Worm (Caenorhabditis elegans) whole organism, young adult: Measurements from ENCODE around the gene F29G9.1.

ENCODE experiments used
- F49E8.2 ChIP-seq: sonication (generic microtip); optimal IDR thresholded peaks from 3 replicates; lab custom pipeline; 2017; ENCODE audit warnings: missing genetic modification characterization, mild to moderate bottlenecking, missing compliant biosample characterization, antibody characterized with exemption, moderate library complexity; ENCODE audit not compliant: insufficient read depth
- Y67H2A.10 ChIP-seq: fragments of 200-800 bp; sonication (Bioruptor generic); conservative IDR thresholded peaks from 2 replicates; pipeline ENCODE4 v1.3.6; 2022; ENCODE audit warnings: missing genetic modification reagents, missing genetic modification characterization, missing compliant biosample characterization
- ama-1 ChIP-seq, 3 experiments: fragments of 150-350 bp in 1 of 3; sonication (generic microtip) in 2 of 3; optimal IDR thresholded peaks; 2 replicates each; lab custom pipeline; 2014 to 2018; ENCODE audit warnings: missing biosample characterization in 2 of 3, missing genetic modification characterization in 2 of 3, missing genetic modification reagents in 2 of 3
- cebp-1 ChIP-seq, 2 experiments: fragments of 200-800 bp in 1 of 2; sonication (Bioruptor generic) in 1 of 2; sonication (generic microtip) in 1 of 2; IDR thresholded peaks in 1 of 2; optimal IDR thresholded peaks in 1 of 2; 2 replicates each; pipeline versions ENCODE4 v1.3.6 to Lab custom; 2017 to 2022; ENCODE audit warnings: missing compliant biosample characterization in 2 of 2, missing genetic modification characterization in 2 of 2, mild to moderate bottlenecking in 1 of 2, missing genetic modification reagents in 1 of 2, moderate library complexity in 1 of 2
- lin-35 ChIP-seq, 3 experiments: fragments of 150-350 bp in 2 of 3; sonication (generic microtip) in 1 of 3; optimal IDR thresholded peaks; 2 replicates each; lab custom pipeline; 2014 to 2018; ENCODE audit warnings: missing biosample characterization in 3 of 3, missing genetic modification characterization in 3 of 3, missing genetic modification reagents in 3 of 3
- madf-10 ChIP-seq: sonication (generic microtip); optimal IDR thresholded peaks from 2 replicates; lab custom pipeline; 2016; ENCODE audit warnings: mild to moderate bottlenecking, missing genetic modification characterization, missing compliant biosample characterization
- snpc-4 ChIP-seq, 5 experiments: fragments of 150-350 bp in 1 of 5; sonication (generic microtip) in 4 of 5; optimal IDR thresholded peaks; 2 replicates each; lab custom pipeline; 2014 to 2018; ENCODE audit warnings: missing genetic modification characterization in 5 of 5, missing biosample characterization in 3 of 5, antibody characterized with exemption in 2 of 5, mild to moderate bottlenecking in 2 of 5, missing compliant biosample characterization in 2 of 5, missing genotype in 2 of 5, moderate library complexity in 2 of 5, missing genetic modification reagents in 1 of 5

ce11 chrV:6016097-6016496, 22.8 kb upstream of the F29G9.1 start:
- TF ChIP-seq lin-35 (GFP tag; optimal IDR thresholded peaks at IDR 0.05; lab: Kevin White, UChicago) = no peak
- TF ChIP-seq madf-10 (tag; lab: Kevin White, UChicago) = no peak
- no peak for TF ChIP-seq cebp-1 (GFP tag; IDR thresholded peaks at IDR 0.05; lab: Robert Waterston, UW)
- no peak for TF ChIP-seq cebp-1 (tag; optimal IDR thresholded peaks at IDR 0.05; lab: Kevin White, UChicago)
- TF ChIP-seq snpc-4 (GFP tag; optimal IDR thresholded peaks at IDR 0.05; lab: Kevin White, UChicago) = no peak
- no peak for TF ChIP-seq snpc-4 (tag; optimal IDR thresholded peaks at IDR 0.05; lab: Kevin White, UChicago)
- TF ChIP-seq Y67H2A.10 (GFP tag; lab: Robert Waterston, UW) = no peak
- TF ChIP-seq ama-1 (optimal IDR thresholded peaks at IDR 0.05; lab: Kevin White, UChicago) = peak; percentile 14
- TF ChIP-seq ama-1 (GFP tag; optimal IDR thresholded peaks at IDR 0.05; lab: Kevin White, UChicago) = no peak
- no peak for TF ChIP-seq F49E8.2 (tag; lab: Kevin White, UChicago)
